Fruit fly (Drosophila melanogaster): ENCODE results near the gene Saf-B.

Saf-B gene

dm6 chr3R:24809576-24810279 is 7.5 kb upstream of the Saf-B start (continued):
- no peak for TF ChIP-seq chm (GFP tag; IDR thresholded peaks at IDR 0.05)
- TF ChIP-seq CG9817 (tag; optimal IDR thresholded peaks at IDR 0.05): peak; percentile 9
- no peak for TF ChIP-seq kay (GFP tag; optimal IDR thresholded peaks at IDR 0.05)
- no peak for TF ChIP-seq maf-S (GFP tag; optimal IDR thresholded peaks at IDR 0.05)
- TF ChIP-seq sisA (GFP tag; IDR thresholded peaks at IDR 0.05): no peak
- no peak for TF ChIP-seq toy (GFP tag; IDR thresholded peaks at IDR 0.05)
- TF ChIP-seq lola (GFP tag; optimal IDR thresholded peaks at IDR 0.05): peak in 1 of 3 experiments; percentile 2
- TF ChIP-seq CG4854 (GFP tag; optimal IDR thresholded peaks at IDR 0.05): peak; percentile 63
- TF ChIP-seq CG43689 (GFP tag; IDR thresholded peaks at IDR 0.05): no peak
- no peak for TF ChIP-seq CG8478 (optimal IDR thresholded peaks at IDR 0.05)
- peak; percentile 16 for TF ChIP-seq Dek (tag; optimal IDR thresholded peaks at IDR 0.05)
- TF ChIP-seq Oli (tag; optimal IDR thresholded peaks at IDR 0.05): no peak
- no peak for TF ChIP-seq ato (GFP tag; IDR thresholded peaks at IDR 0.05; ENCODE audit: partially characterized antibody)
- peak; percentile 47 for TF ChIP-seq CG9727 (GFP tag; optimal IDR thresholded peaks at IDR 0.05)
- no peak for TF ChIP-seq Ets65A (GFP tag)
- no peak for TF ChIP-seq lmd (GFP tag; IDR thresholded peaks at IDR 0.05)
- no peak for TF ChIP-seq CG14860 (GFP tag; IDR thresholded peaks at IDR 0.05; ENCODE audit: partially characterized antibody)
- no peak for TF ChIP-seq Lpt (GFP tag; optimal IDR thresholded peaks at IDR 0.05)
- no peak for TF ChIP-seq CG32772 (GFP tag; IDR thresholded peaks at IDR 0.05)
- TF ChIP-seq Lim3 (GFP tag; IDR thresholded peaks at IDR 0.05): no peak
- TF ChIP-seq lilli (GFP tag; optimal IDR thresholded peaks at IDR 0.05): no peak
- no peak for TF ChIP-seq onecut (GFP tag; IDR thresholded peaks at IDR 0.05)
- TF ChIP-seq sd (tag; optimal IDR thresholded peaks at IDR 0.05): peak; percentile 17
- TF ChIP-seq B-H2 (GFP tag; optimal IDR thresholded peaks at IDR 0.05): no peak
- TF ChIP-seq grau (tag; optimal IDR thresholded peaks at IDR 0.05): no peak
- TF ChIP-seq Hey (tag; optimal IDR thresholded peaks at IDR 0.05): no peak
- TF ChIP-seq CG11085 (GFP tag; IDR thresholded peaks at IDR 0.05): no peak
- no peak for TF ChIP-seq dmrt99B (tag; optimal IDR thresholded peaks at IDR 0.05)
- TF ChIP-seq CG14014 (GFP tag; IDR thresholded peaks at IDR 0.05): peak; percentile 25; the same call in 1 of the 2 replicates
- no peak for TF ChIP-seq nau (GFP tag; optimal IDR thresholded peaks at IDR 0.05)
- TF ChIP-seq Dll (GFP tag; IDR thresholded peaks at IDR 0.05; ENCODE audit: partially characterized antibody): no peak
- TF ChIP-seq ems (GFP tag; optimal IDR thresholded peaks at IDR 0.05): no peak
- no peak for TF ChIP-seq CG12219 (GFP tag; optimal IDR thresholded peaks at IDR 0.05)
- no peak for TF ChIP-seq CG11560 (tag; IDR thresholded peaks at IDR 0.05)
- no peak for TF ChIP-seq az2 (GFP tag; optimal IDR thresholded peaks at IDR 0.05)
- no peak for TF ChIP-seq CG11093 (GFP tag; IDR thresholded peaks at IDR 0.05)
- TF ChIP-seq Sox100B (GFP tag; optimal IDR thresholded peaks at IDR 0.05): no peak
- peak; percentile 30 for TF ChIP-seq trem (tag; optimal IDR thresholded peaks at IDR 0.05)
- TF ChIP-seq stwl (tag; optimal IDR thresholded peaks at IDR 0.05): no peak
- no peak for TF ChIP-seq cas (GFP tag; IDR thresholded peaks at IDR 0.05)
- no peak for TF ChIP-seq Usf (GFP tag; optimal IDR thresholded peaks at IDR 0.05)
- no peak for TF ChIP-seq CG6272 (GFP tag; IDR thresholded peaks at IDR 0.05)
- TF ChIP-seq Stat92E (GFP tag; optimal IDR thresholded peaks at IDR 0.05): no peak
- TF ChIP-seq ken (GFP tag; IDR thresholded peaks at IDR 0.05): no peak
- TF ChIP-seq CG9437 (GFP tag; optimal IDR thresholded peaks at IDR 0.05): no peak
- TF ChIP-seq CG11504 (tag; optimal IDR thresholded peaks at IDR 0.05): no peak
- TF ChIP-seq usp (GFP tag; optimal IDR thresholded peaks at IDR 0.05): no peak
- peak; percentile 48 for TF ChIP-seq CG7271 (tag; optimal IDR thresholded peaks at IDR 0.05)
- TF ChIP-seq HLH3B (GFP tag; IDR thresholded peaks at IDR 0.05): no peak
- no peak for TF ChIP-seq CG12155 (GFP tag; optimal IDR thresholded peaks at IDR 0.05)
- no peak for TF ChIP-seq ro (GFP tag; IDR thresholded peaks at IDR 0.05)

Data from whole organism, embryonic.